Worm (Caenorhabditis elegans): Measurements from ENCODE around the gene spp-9.

ce11 chrX:11450261-11450660 is 37.3 kb upstream of the spp-9 start:
- peak; percentile 30 for TF ChIP-seq unc-62 (GFP tag; optimal IDR thresholded peaks at IDR 0.05)
- no peak for TF ChIP-seq pha-4 (tag; optimal IDR thresholded peaks at IDR 0.05)
- TF ChIP-seq elt-1 (tag; optimal IDR thresholded peaks at IDR 0.05; ENCODE audit: borderline replicate concordance, insufficient read depth), result no peak
- TF ChIP-seq nhr-28 (tag; optimal IDR thresholded peaks at IDR 0.05), result no peak
- no peak for TF ChIP-seq nhr-12 (tag; optimal IDR thresholded peaks at IDR 0.05)
- TF ChIP-seq bed-3 (GFP tag; optimal IDR thresholded peaks at IDR 0.05), result no peak
- TF ChIP-seq nhr-237 (tag; optimal IDR thresholded peaks at IDR 0.05), result no peak
- no peak for TF ChIP-seq ztf-11 (tag; optimal IDR thresholded peaks at IDR 0.05)
- no peak for TF ChIP-seq ces-1 (GFP tag; optimal IDR thresholded peaks at IDR 0.05)
- TF ChIP-seq lin-32 (GFP tag; optimal IDR thresholded peaks at IDR 0.05), result no peak
- TF ChIP-seq ceh-83 (GFP tag; optimal IDR thresholded peaks at IDR 0.05), result no peak
- no peak for TF ChIP-seq ham-2 (GFP tag; optimal IDR thresholded peaks at IDR 0.05)
- no peak for TF ChIP-seq lsy-2 (tag; optimal IDR thresholded peaks at IDR 0.05)
- no peak for TF ChIP-seq lin-13 (tag; optimal IDR thresholded peaks at IDR 0.05)
